Worm (Caenorhabditis elegans): ENCODE results near the gene E02H4.8.

ce11 chrX:14234932-14235331 lies 28.4 kb downstream of the E02H4.8 start, which contains the start of gene srg-37:
- TF ChIP-seq ztf-11 (tag; optimal IDR thresholded peaks at IDR 0.05) (no peak), blmp-1 (tag; optimal IDR thresholded peaks at IDR 0.05) (no peak), elt-1 (tag; optimal IDR thresholded peaks at IDR 0.05; ENCODE audit: borderline replicate concordance, insufficient read depth) (no peak), mep-1 (tag; optimal IDR thresholded peaks at IDR 0.05) (no peak)
